Worm (Caenorhabditis elegans) whole organism, late embryonic: ENCODE measurements around the gene sdhb-1.

Experiments used
- dmd-4 ChIP-seq: sonication (generic microtip); optimal IDR thresholded peaks from 2 replicates; lab custom pipeline; 2016; ENCODE audit warnings: borderline replicate concordance, missing genetic modification characterization, missing compliant biosample characterization
- elt-2 ChIP-seq: sonication (generic microtip); optimal IDR thresholded peaks from 2 replicates; lab custom pipeline; 2016; ENCODE audit warnings: missing genetic modification reagents, missing genetic modification characterization, missing compliant biosample characterization
- npax-4 ChIP-seq: sonication (generic microtip); optimal IDR thresholded peaks from 2 replicates; lab custom pipeline; 2016; ENCODE audit warnings: missing genetic modification characterization, missing compliant biosample characterization
- pax-1 ChIP-seq: fragments of 150-350 bp; optimal IDR thresholded peaks from 2 replicates; lab custom pipeline; 2014; ENCODE audit warnings: missing biosample characterization, missing genetic modification characterization
- pqm-1 ChIP-seq: sonication (generic microtip); optimal IDR thresholded peaks from 2 replicates; lab custom pipeline; 2016; ENCODE audit warnings: missing genetic modification characterization, missing compliant biosample characterization
- tbx-2 ChIP-seq: sonication (generic microtip); optimal IDR thresholded peaks from 2 replicates; lab custom pipeline; 2016; ENCODE audit warnings: missing genetic modification characterization, missing compliant biosample characterization
- tbx-7 ChIP-seq: sonication (generic microtip); optimal IDR thresholded peaks from 2 replicates; lab custom pipeline; 2016; ENCODE audit warnings: missing genotype, missing genetic modification characterization, missing compliant biosample characterization
- ttx-3 ChIP-seq: sonication (generic microtip); optimal IDR thresholded peaks from 2 replicates; lab custom pipeline; 2016; ENCODE audit warnings: missing genetic modification reagents, missing genetic modification characterization, missing compliant biosample characterization
- unc-55 ChIP-seq: sonication (generic microtip); optimal IDR thresholded peaks from 2 replicates; lab custom pipeline; 2017; ENCODE audit warnings: missing biosample characterization, missing genetic modification reagents, missing genetic modification characterization

The sdhb-1 gene

ce11 chrII:9303545-9303944 lies 49.0 kb downstream of the sdhb-1 start:
- no peak for TF ChIP-seq dmd-4
- TF ChIP-seq npax-4 (tag; lab: Kevin White, UChicago): no peak
- no peak for TF ChIP-seq pax-1 (tag; lab: Kevin White, UChicago)

DNA sequence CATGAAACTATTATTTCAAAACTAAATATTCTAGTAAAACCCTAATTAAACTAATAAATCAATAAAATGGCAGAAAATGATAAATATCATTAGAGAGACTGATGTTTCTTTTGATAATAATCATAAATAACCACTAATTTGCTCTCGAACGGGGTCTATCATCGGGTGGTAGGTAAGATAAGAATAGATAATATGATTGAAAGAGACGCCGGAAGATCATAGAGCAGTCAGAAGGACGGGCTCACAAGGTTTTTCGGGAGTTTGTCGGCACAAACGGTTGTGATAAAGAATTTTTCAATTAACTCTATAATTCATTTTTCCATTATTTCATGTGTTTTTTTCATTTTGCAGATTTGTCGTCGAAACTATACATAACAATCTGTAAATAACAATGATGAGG lies 51.5 kb downstream of the sdhb-1 start:
- TF ChIP-seq elt-2 (tag; lab: Kevin White, UChicago): peak; percentile 90
- TF ChIP-seq tbx-7 (tag; lab: Kevin White, UChicago): no peak
- TF ChIP-seq tbx-2 (tag; lab: Kevin White, UChicago): no peak
- TF ChIP-seq pqm-1 (tag; lab: Kevin White, UChicago): no peak
- peak; percentile 13 for TF ChIP-seq unc-55 (GFP tag; lab: Kevin White, UChicago)
- TF ChIP-seq ttx-3: no peak
